Fruit fly (Drosophila melanogaster): ENCODE data around the gene Sec71.

Sec71 gene

DNA sequence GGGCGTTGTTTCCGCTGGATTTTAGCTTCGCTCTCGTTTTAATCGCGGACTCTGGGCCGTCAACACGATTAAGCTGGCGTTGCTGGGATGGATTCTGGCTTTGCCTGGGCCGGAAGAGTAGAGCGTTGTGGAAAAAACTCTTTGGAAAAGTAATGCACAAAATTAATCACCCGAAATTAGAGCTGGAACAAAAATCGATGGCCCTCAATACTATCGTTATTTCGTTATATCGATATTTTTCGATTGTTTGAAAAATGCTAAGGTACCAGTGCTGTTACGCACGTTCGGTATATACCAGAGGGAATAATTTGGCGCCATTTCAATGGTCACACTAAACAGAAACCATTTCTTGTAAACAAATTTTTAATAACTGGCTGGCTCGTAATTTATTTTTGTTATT lies 36.2 kb downstream of the Sec71 start, which contains the start of the genes Arpc1 and Orc5 (continued):
- TF ChIP-seq insv (GFP tag; optimal IDR thresholded peaks at IDR 0.05): peak in 1 of 2 experiments; percentile 4
- TF ChIP-seq CG2199 (GFP tag; IDR thresholded peaks at IDR 0.05): no peak
- TF ChIP-seq zen (tag; optimal IDR thresholded peaks at IDR 0.05): peak; percentile 40
- TF ChIP-seq lov (optimal IDR thresholded peaks at IDR 0.05): no peak
- TF ChIP-seq lov (GFP tag; IDR thresholded peaks at IDR 0.05): no peak
- TF ChIP-seq onecut (GFP tag; IDR thresholded peaks at IDR 0.05): peak; percentile 48
- TF ChIP-seq bbx (GFP tag; IDR thresholded peaks at IDR 0.05; ENCODE audit: partially characterized antibody): peak; percentile 91
- no peak for TF ChIP-seq Ssrp (tag; optimal IDR thresholded peaks at IDR 0.05)
- peak; percentile 7 for TF ChIP-seq vfl (GFP tag; optimal IDR thresholded peaks at IDR 0.05)
- TF ChIP-seq BEAF-32 (GFP tag; optimal IDR thresholded peaks at IDR 0.05): peak; percentile 96
- no peak for TF ChIP-seq slbo (GFP tag; IDR thresholded peaks at IDR 0.05)
- peak; percentile 86 for TF ChIP-seq Scr (GFP tag; IDR thresholded peaks at IDR 0.05; ENCODE audit: partially characterized antibody)
- TF ChIP-seq Vsx1 (GFP tag; optimal IDR thresholded peaks at IDR 0.05): no peak
- TF ChIP-seq HmgD (GFP tag; optimal IDR thresholded peaks at IDR 0.05): peak; percentile 46
- no peak for TF ChIP-seq aop (GFP tag; IDR thresholded peaks at IDR 0.05)
- no peak for TF ChIP-seq B-H2 (GFP tag; optimal IDR thresholded peaks at IDR 0.05)
- no peak for TF ChIP-seq gsb-n (tag; optimal IDR thresholded peaks at IDR 0.05)
- TF ChIP-seq CG30020 (tag; optimal IDR thresholded peaks at IDR 0.05): peak; percentile 39
- TF ChIP-seq CG34422 (GFP tag; IDR thresholded peaks at IDR 0.05): peak; percentile 29; the same call in 1 of the 3 replicates
- TF ChIP-seq hb (GFP tag; IDR thresholded peaks at IDR 0.05; ENCODE audit: partially characterized antibody): peak; percentile 83
- TF ChIP-seq CG18011 (GFP tag; optimal IDR thresholded peaks at IDR 0.05): peak; percentile 50
- TF ChIP-seq ems (GFP tag; optimal IDR thresholded peaks at IDR 0.05): no peak
- no peak for TF ChIP-seq Side (GFP tag; optimal IDR thresholded peaks at IDR 0.05)
- no peak for TF ChIP-seq CG6683 (GFP tag; optimal IDR thresholded peaks at IDR 0.05)
- peak; percentile 36; the same call in 1 of the 3 replicates for TF ChIP-seq row (GFP tag; IDR thresholded peaks at IDR 0.05)
- TF ChIP-seq amos (GFP tag; IDR thresholded peaks at IDR 0.05; ENCODE audit: partially characterized antibody): peak; percentile 94
- TF ChIP-seq jing (GFP tag; optimal IDR thresholded peaks at IDR 0.05): no peak
- TF ChIP-seq gfzf (GFP tag; optimal IDR thresholded peaks at IDR 0.05): peak; percentile 93
- peak; percentile 83 for TF ChIP-seq CG14860 (GFP tag; IDR thresholded peaks at IDR 0.05; ENCODE audit: partially characterized antibody)
- TF ChIP-seq CG3847 (GFP tag; IDR thresholded peaks at IDR 0.05): 0 out of 2 replicates have a peak, but pooled peaks have one; percentile 17
- TF ChIP-seq Sry-δ (GFP tag; optimal IDR thresholded peaks at IDR 0.05): peak; percentile 96
- no peak for TF ChIP-seq CG7357 (GFP tag; IDR thresholded peaks at IDR 0.05)
- no peak for TF ChIP-seq luna (GFP tag; optimal IDR thresholded peaks at IDR 0.05)
- peak; percentile 90 for TF ChIP-seq E2f2 (GFP tag; IDR thresholded peaks at IDR 0.05)
- peak; percentile 73 for TF ChIP-seq vnd (GFP tag; IDR thresholded peaks at IDR 0.05; ENCODE audit: partially characterized antibody)
- TF ChIP-seq CG12659 (GFP tag; optimal IDR thresholded peaks at IDR 0.05): peak; percentile 79
- no peak for TF ChIP-seq Mad (GFP tag; optimal IDR thresholded peaks at IDR 0.05)
- TF ChIP-seq inv (GFP tag; IDR thresholded peaks at IDR 0.05; ENCODE audit: partially characterized antibody): peak; percentile 80; the same call in 1 of the 2 replicates
- peak; percentile 90 for TF ChIP-seq MBD-R2 (GFP tag; IDR thresholded peaks at IDR 0.05)
- peak; percentile 94 for TF ChIP-seq CG34224 (GFP tag; IDR thresholded peaks at IDR 0.05; ENCODE audit: partially characterized antibody)
- TF ChIP-seq CG4617 (GFP tag; optimal IDR thresholded peaks at IDR 0.05; ENCODE audit: borderline replicate concordance): peak; percentile 79
- TF ChIP-seq jigr1 (GFP tag; IDR thresholded peaks at IDR 0.05): no peak
- TF ChIP-seq nerfin-1 (tag; optimal IDR thresholded peaks at IDR 0.05): peak; percentile 18
- TF ChIP-seq CkIIα-i1 (GFP tag; IDR thresholded peaks at IDR 0.05): no peak
- TF ChIP-seq CG8924 (tag; optimal IDR thresholded peaks at IDR 0.05): peak; percentile 1
- no peak for TF ChIP-seq disco-r (GFP tag; optimal IDR thresholded peaks at IDR 0.05)
- no peak for TF ChIP-seq CG6765 (GFP tag; optimal IDR thresholded peaks at IDR 0.05)
- TF ChIP-seq Lhr (GFP tag; optimal IDR thresholded peaks at IDR 0.05): peak; percentile 69
- TF ChIP-seq CG6175 (GFP tag; IDR thresholded peaks at IDR 0.05): no peak
- TF ChIP-seq CG15514 (GFP tag; optimal IDR thresholded peaks at IDR 0.05): peak; percentile 51

All from whole organism, embryonic.